Fruit fly (Drosophila melanogaster) whole organism, embryonic: Measurements from ENCODE around the gene CG31141.
A peak's percentile ranks its signal among the peaks of the same experiment; 100 is the strongest.

Source experiments
- Bteb2 ChIP-seq: fragments of 200-800 bp; sonication (Bioruptor generic); optimal IDR thresholded peaks from 2 replicates; lab custom pipeline; 2016; ENCODE audit warnings: missing biosample characterization, missing genetic modification characterization
- CG11093 ChIP-seq: fragments of 200-800 bp; sonication (Bioruptor generic); IDR thresholded peaks from 3 replicates; pipeline ENCODE4 v1.3.6; 2022; ENCODE audit warnings: missing biosample characterization, missing genetic modification characterization
- CG17829 ChIP-seq: fragments of 200-800 bp; optimal IDR thresholded peaks from 2 replicates; lab custom pipeline; 2019; ENCODE audit warnings: missing biosample characterization, mild to moderate bottlenecking, missing genetic modification characterization, moderate library complexity
- CG4617 ChIP-seq: fragments of 200-800 bp; sonication (Bioruptor generic); optimal IDR thresholded peaks from 3 replicates; lab custom pipeline; 2016; ENCODE audit warnings: missing biosample characterization, missing genetic modification characterization, borderline replicate concordance
- HLHmδ ChIP-seq: fragments of 200-800 bp; sonication (Bioruptor generic); optimal IDR thresholded peaks from 2 replicates; lab custom pipeline; 2018; ENCODE audit warnings: missing biosample characterization, mild to moderate bottlenecking, missing genetic modification characterization, moderate library complexity
- Ssrp ChIP-seq: fragments of 200-800 bp; sonication (Bioruptor generic); optimal IDR thresholded peaks from 2 replicates; lab custom pipeline; 2018; ENCODE audit warnings: missing biosample characterization, mild to moderate bottlenecking, missing genetic modification characterization, moderate library complexity
- YL-1 ChIP-seq: fragments of 200-800 bp; sonication (Bioruptor generic); optimal IDR thresholded peaks from 3 replicates; lab custom pipeline; 2017; ENCODE audit warnings: missing biosample characterization, mild to moderate bottlenecking, missing genetic modification characterization
- hth ChIP-seq: fragments of >200 bp; optimal IDR thresholded peaks from 2 replicates; lab custom pipeline; 2017; ENCODE audit warnings: inconsistent platforms
- otp ChIP-seq: fragments of 200-800 bp; sonication (Bioruptor generic); IDR thresholded peaks from 3 replicates; pipeline ENCODE4, ENCODE4 v1.3.6; 2022; ENCODE audit warnings: missing biosample characterization, missing genetic modification characterization

DNA sequence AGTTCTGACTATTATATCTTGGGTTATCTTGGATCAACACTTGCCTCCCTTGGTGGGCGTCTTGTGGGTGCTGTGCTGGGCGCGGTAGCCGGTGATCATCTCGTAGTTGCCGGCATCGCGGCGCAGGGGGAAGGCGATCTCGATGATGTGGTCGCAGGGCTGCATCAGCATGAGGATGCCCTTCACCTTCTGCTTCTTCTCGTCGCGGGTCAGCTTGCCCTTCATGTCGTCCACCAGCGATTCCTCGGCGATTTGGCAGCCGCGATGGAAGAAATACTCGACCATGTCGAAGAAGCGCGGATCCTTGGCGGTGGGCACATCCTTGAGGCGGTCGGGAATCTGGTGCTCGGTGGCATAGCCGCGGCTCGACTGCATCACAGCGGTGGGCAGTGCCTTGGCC is 19.4 kb downstream of the CG31141 start:
- TF ChIP-seq YL-1 (GFP tag; lab: Kevin White, UChicago) = no peak
- TF ChIP-seq CG4617 (GFP tag; lab: Kevin White, UChicago) = no peak
- no peak for TF ChIP-seq Bteb2 (GFP tag; lab: Kevin White, UChicago)
- no peak for TF ChIP-seq CG17829 (tag; lab: Kevin White, UChicago)
- no peak for TF ChIP-seq Ssrp (tag; lab: Kevin White, UChicago)
- TF ChIP-seq otp (GFP tag; lab: Robert Waterston, UW) = no peak
- no peak for TF ChIP-seq HLHmδ (GFP tag; lab: Kevin White, UChicago)
- TF ChIP-seq hth = no peak
- 0 out of 3 replicates have a peak, but pooled peaks have one; percentile 23 for TF ChIP-seq CG11093 (GFP tag; lab: Robert Waterston, UW)
